Worm (Caenorhabditis elegans) whole organism, late embryonic: ENCODE results near the gene ctsa-1.2.
A peak's percentile ranks its signal among the peaks of the same experiment; 100 is the strongest.

Experiments used
- C38D4.7 ChIP-seq: fragments of 200-800 bp; sonication (Bioruptor generic); optimal IDR thresholded peaks from 2 replicates; lab custom pipeline; 2018; ENCODE audit warnings: mild to moderate bottlenecking, missing genetic modification characterization, moderate library complexity, missing compliant biosample characterization
- K02D7.2 ChIP-seq: sonication (generic microtip); optimal IDR thresholded peaks from 2 replicates; lab custom pipeline; 2017; ENCODE audit warnings: mild to moderate bottlenecking, missing genetic modification characterization, missing compliant biosample characterization
- K09A11.1 ChIP-seq: sonication (generic microtip); optimal IDR thresholded peaks from 2 replicates; lab custom pipeline; 2017; ENCODE audit warnings: antibody characterized with exemption, mild to moderate bottlenecking, missing genetic modification characterization, missing compliant biosample characterization; ENCODE audit not compliant: insufficient read depth
- Y22D7AL.16 ChIP-seq: sonication (generic microtip); optimal IDR thresholded peaks from 2 replicates; lab custom pipeline; 2016; ENCODE audit warnings: missing genetic modification characterization, missing compliant biosample characterization
- ceh-18 ChIP-seq: sonication (generic microtip); optimal IDR thresholded peaks from 2 replicates; lab custom pipeline; 2016; ENCODE audit warnings: missing genetic modification characterization, missing compliant biosample characterization
- ceh-2 ChIP-seq: sonication (generic microtip); optimal IDR thresholded peaks from 2 replicates; lab custom pipeline; 2016; ENCODE audit warnings: missing genotype, missing genetic modification characterization, missing compliant biosample characterization
- ceh-30 ChIP-seq: fragments of 150-350 bp; optimal IDR thresholded peaks from 2 replicates; lab custom pipeline; 2014; ENCODE audit warnings: missing biosample characterization, missing genetic modification characterization
- ceh-31 ChIP-seq: sonication (generic microtip); optimal IDR thresholded peaks from 2 replicates; lab custom pipeline; 2016; ENCODE audit warnings: missing genetic modification characterization, missing compliant biosample characterization
- ceh-48 ChIP-seq: sonication (generic microtip); optimal IDR thresholded peaks from 2 replicates; lab custom pipeline; 2016; ENCODE audit warnings: missing genetic modification characterization, inconsistent platforms, missing compliant biosample characterization
- ceh-9 ChIP-seq: sonication (generic microtip); optimal IDR thresholded peaks from 2 replicates; lab custom pipeline; 2016; ENCODE audit warnings: mild to moderate bottlenecking, missing genetic modification characterization, inconsistent platforms, missing compliant biosample characterization
- che-1 ChIP-seq: sonication (generic microtip); optimal IDR thresholded peaks from 2 replicates; lab custom pipeline; 2016; ENCODE audit warnings: mild to moderate bottlenecking, missing genetic modification characterization, missing compliant biosample characterization
- dmd-4 ChIP-seq: sonication (generic microtip); optimal IDR thresholded peaks from 2 replicates; lab custom pipeline; 2016; ENCODE audit warnings: borderline replicate concordance, missing genetic modification characterization, missing compliant biosample characterization
- dve-1 ChIP-seq: sonication (generic microtip); optimal IDR thresholded peaks from 2 replicates; lab custom pipeline; 2017; ENCODE audit warnings: antibody characterized with exemption, mild to moderate bottlenecking, missing genetic modification characterization, missing compliant biosample characterization
- elt-2 ChIP-seq: sonication (generic microtip); optimal IDR thresholded peaks from 2 replicates; lab custom pipeline; 2016; ENCODE audit warnings: missing genetic modification reagents, missing genetic modification characterization, missing compliant biosample characterization
- elt-4 ChIP-seq: sonication (generic microtip); optimal IDR thresholded peaks from 2 replicates; lab custom pipeline; 2016; ENCODE audit warnings: missing genetic modification characterization, missing compliant biosample characterization
- ets-4 ChIP-seq: sonication (generic microtip); optimal IDR thresholded peaks from 2 replicates; lab custom pipeline; 2016; ENCODE audit warnings: missing genetic modification characterization, missing compliant biosample characterization
- fax-1 ChIP-seq: sonication (generic microtip); optimal IDR thresholded peaks from 2 replicates; lab custom pipeline; 2016; ENCODE audit warnings: missing genotype, missing genetic modification characterization, missing compliant biosample characterization
- fkh-6 ChIP-seq: sonication (generic microtip); optimal IDR thresholded peaks from 2 replicates; lab custom pipeline; 2016; ENCODE audit warnings: missing genetic modification characterization, missing compliant biosample characterization
- gmeb-2 ChIP-seq: sonication (generic microtip); optimal IDR thresholded peaks from 2 replicates; lab custom pipeline; 2016; ENCODE audit warnings: missing genetic modification characterization, inconsistent platforms, missing compliant biosample characterization
- hlh-8 ChIP-seq: sonication (generic microtip); optimal IDR thresholded peaks from 2 replicates; lab custom pipeline; 2016; ENCODE audit warnings: missing genotype, missing genetic modification characterization, missing compliant biosample characterization
- mec-3 ChIP-seq: sonication (generic microtip); optimal IDR thresholded peaks from 2 replicates; lab custom pipeline; 2016; ENCODE audit warnings: borderline replicate concordance, missing genetic modification characterization, missing compliant biosample characterization
- nfya-1 ChIP-seq: sonication (generic microtip); optimal IDR thresholded peaks from 2 replicates; lab custom pipeline; 2017; ENCODE audit warnings: missing genetic modification characterization, mild to moderate bottlenecking, missing compliant biosample characterization, antibody characterized with exemption, moderate library complexity
- nhr-232 ChIP-seq: sonication (generic microtip); optimal IDR thresholded peaks from 2 replicates; lab custom pipeline; 2016; ENCODE audit warnings: missing genetic modification characterization, missing compliant biosample characterization
- npax-4 ChIP-seq: sonication (generic microtip); optimal IDR thresholded peaks from 2 replicates; lab custom pipeline; 2016; ENCODE audit warnings: missing genetic modification characterization, missing compliant biosample characterization
- pax-1 ChIP-seq: fragments of 150-350 bp; optimal IDR thresholded peaks from 2 replicates; lab custom pipeline; 2014; ENCODE audit warnings: missing biosample characterization, missing genetic modification characterization
- pha-2 ChIP-seq: sonication (generic microtip); optimal IDR thresholded peaks from 2 replicates; lab custom pipeline; 2017; ENCODE audit warnings: mild to moderate bottlenecking, missing genetic modification characterization, missing compliant biosample characterization
- pqm-1 ChIP-seq: sonication (generic microtip); optimal IDR thresholded peaks from 2 replicates; lab custom pipeline; 2016; ENCODE audit warnings: missing genetic modification characterization, missing compliant biosample characterization
- pros-1 ChIP-seq: fragments of 150-350 bp; optimal IDR thresholded peaks from 2 replicates; lab custom pipeline; 2014; ENCODE audit warnings: missing biosample characterization, missing genetic modification reagents, missing genetic modification characterization
- ref-2 ChIP-seq: sonication (generic microtip); optimal IDR thresholded peaks from 2 replicates; lab custom pipeline; 2016; ENCODE audit warnings: missing genetic modification characterization, missing compliant biosample characterization
- sox-2 ChIP-seq: fragments of 200-800 bp; sonication (Bioruptor generic); IDR thresholded peaks from 2 replicates; pipeline ENCODE4 v1.3.6; 2022; ENCODE audit warnings: missing genetic modification reagents, missing genetic modification characterization, missing compliant biosample characterization
- ttx-3 ChIP-seq: sonication (generic microtip); optimal IDR thresholded peaks from 2 replicates; lab custom pipeline; 2016; ENCODE audit warnings: missing genetic modification reagents, missing genetic modification characterization, missing compliant biosample characterization
- unc-3 ChIP-seq, 2 experiments: fragments of 200-800 bp in 1 of 2; sonication (Bioruptor generic) in 1 of 2; sonication (generic microtip) in 1 of 2; conservative IDR thresholded peaks in 1 of 2; optimal IDR thresholded peaks in 1 of 2; 2 replicates each; pipeline versions ENCODE4 v1.3.6 to Lab custom; 2016 to 2022; ENCODE audit warnings: missing compliant biosample characterization in 2 of 2, missing genetic modification characterization in 2 of 2, missing genetic modification reagents in 1 of 2
- unc-42 ChIP-seq: sonication (generic microtip); optimal IDR thresholded peaks from 2 replicates; lab custom pipeline; 2016; ENCODE audit warnings: missing genotype, missing genetic modification characterization, missing compliant biosample characterization
- unc-55 ChIP-seq: sonication (generic microtip); optimal IDR thresholded peaks from 2 replicates; lab custom pipeline; 2017; ENCODE audit warnings: missing biosample characterization, missing genetic modification reagents, missing genetic modification characterization
- unc-86 ChIP-seq: sonication (generic microtip); optimal IDR thresholded peaks from 2 replicates; lab custom pipeline; 2016; ENCODE audit warnings: missing genetic modification characterization, missing compliant biosample characterization

Gene ctsa-1.2

ce11 chrII:11710771-11711170 lies 28.4 kb upstream of the ctsa-1.2 start:
- TF ChIP-seq pqm-1: no peak
- TF ChIP-seq C38D4.7 (GFP tag; lab: Kevin White, UChicago): no peak
- no peak for TF ChIP-seq K09A11.1 (tag; lab: Kevin White, UChicago)
- TF ChIP-seq unc-3 (GFP tag; conservative IDR thresholded peaks at IDR 0.05; lab: Robert Waterston, UW): no peak
- no peak for TF ChIP-seq unc-3 (tag; optimal IDR thresholded peaks at IDR 0.05; lab: Kevin White, UChicago)
- no peak for TF ChIP-seq dve-1 (tag; lab: Kevin White, UChicago)
- TF ChIP-seq ets-4 (tag; lab: Kevin White, UChicago): no peak
- no peak for TF ChIP-seq ceh-9 (tag; lab: Kevin White, UChicago)
- no peak for TF ChIP-seq hlh-8 (tag; lab: Kevin White, UChicago)
- TF ChIP-seq elt-2 (tag; lab: Kevin White, UChicago): no peak
- TF ChIP-seq mec-3 (tag; lab: Kevin White, UChicago): no peak
- no peak for TF ChIP-seq unc-42 (tag; lab: Kevin White, UChicago)
- TF ChIP-seq sox-2 (GFP tag; lab: Robert Waterston, UW): no peak
- TF ChIP-seq unc-86 (tag; lab: Kevin White, UChicago): no peak
- no peak for TF ChIP-seq elt-4 (tag; lab: Kevin White, UChicago)
- no peak for TF ChIP-seq fkh-6

- TF ChIP-seq ceh-30 (no peak), unc-55 (peak; percentile 20), ceh-18 (tag; lab: Kevin White, UChicago) (peak; percentile 64)
- TF ChIP-seq, all 69 proteins: peak for 2
Measured at ce11 chrII:11713569-11713968, 25.6 kb upstream of the ctsa-1.2 start, which contains the start of gene F13D12.10. Gene F13D12.10 (plus strand): TSS chrII:11713799.

ce11 chrII:11714728-11715127 lies 24.4 kb upstream of the ctsa-1.2 start:
- TF ChIP-seq fax-1 (tag; lab: Kevin White, UChicago) (no peak), npax-4 (tag; lab: Kevin White, UChicago) (no peak), gmeb-2 (no peak), ref-2 (tag; lab: Kevin White, UChicago) (no peak), elt-2 (tag; lab: Kevin White, UChicago) (no peak), pha-2 (tag; lab: Kevin White, UChicago) (no peak), nhr-232 (tag; lab: Kevin White, UChicago) (no peak)

- TF ChIP-seq unc-86 (tag; lab: Kevin White, UChicago) (no peak), hlh-8 (tag; lab: Kevin White, UChicago) (no peak), ceh-9 (tag; lab: Kevin White, UChicago) (no peak), ceh-2 (tag; lab: Kevin White, UChicago) (no peak), sox-2 (GFP tag; lab: Robert Waterston, UW) (no peak), ttx-3 (no peak), pax-1 (tag; lab: Kevin White, UChicago) (no peak), unc-55 (no peak), Y22D7AL.16 (tag; lab: Kevin White, UChicago) (no peak), nfya-1 (tag; lab: Kevin White, UChicago) (no peak), ceh-31 (tag; lab: Kevin White, UChicago) (no peak)
Measured at ce11 chrII:11719533-11719932, 19.6 kb upstream of the ctsa-1.2 start.

ce11 chrII:11720102-11720501 lies 19.1 kb upstream of the ctsa-1.2 start, which contains the start of gene F13D12.3:
Gene F13D12.3 (plus strand): TSS chrII:11720402.
- no peak for TF ChIP-seq K09A11.1 (tag; lab: Kevin White, UChicago)
- TF ChIP-seq gmeb-2: no peak
- TF ChIP-seq che-1 (tag; lab: Kevin White, UChicago): no peak
- TF ChIP-seq K02D7.2 (tag; lab: Kevin White, UChicago): no peak
- no peak for TF ChIP-seq unc-42 (tag; lab: Kevin White, UChicago)
- TF ChIP-seq dmd-4 (tag; lab: Kevin White, UChicago): no peak
- TF ChIP-seq ceh-30: no peak
- no peak for TF ChIP-seq pros-1 (tag; lab: Kevin White, UChicago)
- no peak for TF ChIP-seq ceh-48
- TF ChIP-seq, all 69 proteins: peak for 0
